Worm (Caenorhabditis elegans) whole organism, L2 larva: ENCODE results near the gene fbxl-3.

Source experiments
- C34F6.9 ChIP-seq: fragments of 150-350 bp; optimal IDR thresholded peaks from 2 replicates; lab custom pipeline; 2014; ENCODE audit warnings: missing biosample characterization, missing genetic modification characterization
- F13H6.1 ChIP-seq: sonication (generic microtip); optimal IDR thresholded peaks from 2 replicates; lab custom pipeline; 2016; ENCODE audit warnings: missing genetic modification characterization, missing compliant biosample characterization
- R02D3.7 ChIP-seq: fragments of 150-350 bp; optimal IDR thresholded peaks from 2 replicates; lab custom pipeline; 2014; ENCODE audit warnings: missing biosample characterization, missing genetic modification characterization
- Y55F3AM.14 ChIP-seq: fragments of 200-800 bp; sonication (Bioruptor generic); optimal IDR thresholded peaks from 2 replicates; lab custom pipeline; 2018; ENCODE audit warnings: mild to moderate bottlenecking, missing genetic modification characterization, missing compliant biosample characterization
- ZK546.5 ChIP-seq: sonication (generic microtip); optimal IDR thresholded peaks from 2 replicates; lab custom pipeline; 2017; ENCODE audit warnings: missing biosample characterization, missing genetic modification characterization
- alr-1 ChIP-seq: fragments of 150-350 bp; optimal IDR thresholded peaks from 2 replicates; lab custom pipeline; 2014; ENCODE audit warnings: missing biosample characterization, missing genetic modification characterization
- aly-2 ChIP-seq: fragments of 150-350 bp; optimal IDR thresholded peaks from 2 replicates; lab custom pipeline; 2014; ENCODE audit warnings: missing biosample characterization, missing genetic modification characterization
- ama-1 ChIP-seq: fragments of 150-350 bp; optimal IDR thresholded peaks from 2 replicates; lab custom pipeline; 2018; ENCODE audit warnings: inconsistent platforms
- blmp-1 ChIP-seq: sonication (generic microtip); optimal IDR thresholded peaks from 2 replicates; lab custom pipeline; 2017; ENCODE audit warnings: missing genetic modification characterization, mild to moderate bottlenecking, missing compliant biosample characterization, antibody characterized with exemption, moderate library complexity; ENCODE audit not compliant: insufficient read depth
- ceh-16 ChIP-seq: fragments of 150-350 bp; optimal IDR thresholded peaks from 2 replicates; lab custom pipeline; 2014; ENCODE audit warnings: missing biosample characterization, missing genetic modification characterization
- ceh-82 ChIP-seq: fragments of 150-350 bp; optimal IDR thresholded peaks from 2 replicates; lab custom pipeline; 2014; ENCODE audit warnings: missing biosample characterization, missing genetic modification characterization
- crh-2 ChIP-seq: sonication (generic microtip); optimal IDR thresholded peaks from 2 replicates; lab custom pipeline; 2017; ENCODE audit warnings: missing biosample characterization, missing genetic modification characterization
- dmd-4 ChIP-seq: sonication (generic microtip); optimal IDR thresholded peaks from 2 replicates; lab custom pipeline; 2017; ENCODE audit warnings: missing biosample characterization, missing genetic modification characterization
- egl-27 ChIP-seq: sonication (generic microtip); optimal IDR thresholded peaks from 3 replicates; lab custom pipeline; 2017; ENCODE audit warnings: missing biosample characterization, missing genetic modification reagents, missing genetic modification characterization
- elt-1 ChIP-seq: fragments of 150-350 bp; optimal IDR thresholded peaks from 2 replicates; lab custom pipeline; 2014; ENCODE audit warnings: missing biosample characterization, missing genetic modification characterization
- elt-3 ChIP-seq: sonication (generic microtip); optimal IDR thresholded peaks from 2 replicates; lab custom pipeline; 2017; ENCODE audit warnings: missing biosample characterization, missing genetic modification characterization
- fos-1 ChIP-seq: fragments of 150-350 bp; optimal IDR thresholded peaks from 2 replicates; lab custom pipeline; 2014; ENCODE audit warnings: missing biosample characterization, missing genetic modification characterization
- gmeb-1 ChIP-seq: fragments of 150-350 bp; optimal IDR thresholded peaks from 2 replicates; lab custom pipeline; 2014; ENCODE audit warnings: missing biosample characterization, missing genetic modification characterization
- lin-13 ChIP-seq: fragments of 150-350 bp; optimal IDR thresholded peaks from 2 replicates; lab custom pipeline; 2014; ENCODE audit warnings: missing biosample characterization, missing genetic modification reagents, missing genetic modification characterization
- lin-39 ChIP-seq: fragments of 150-350 bp; optimal IDR thresholded peaks from 2 replicates; lab custom pipeline; 2014; ENCODE audit warnings: missing biosample characterization, missing genetic modification reagents, missing genetic modification characterization
- lsy-2 ChIP-seq, 2 experiments: fragments of 150-350 bp in 1 of 2; sonication (generic microtip) in 1 of 2; optimal IDR thresholded peaks; 2 replicates each; lab custom pipeline; 2014 to 2017; ENCODE audit warnings: missing biosample characterization in 2 of 2, missing genetic modification characterization in 2 of 2
- mab-5 ChIP-seq: fragments of 150-350 bp; optimal IDR thresholded peaks from 2 replicates; lab custom pipeline; 2014; ENCODE audit warnings: missing biosample characterization, missing genetic modification characterization
- mbf-1 ChIP-seq: sonication (generic microtip); optimal IDR thresholded peaks from 2 replicates; lab custom pipeline; 2017; ENCODE audit warnings: missing biosample characterization, missing genetic modification characterization
- mdl-1 ChIP-seq, 2 experiments: fragments of 150-350 bp in 1 of 2; sonication (generic microtip) in 1 of 2; optimal IDR thresholded peaks; 2 replicates each; lab custom pipeline; 2017; ENCODE audit warnings: missing biosample characterization in 2 of 2, missing genetic modification characterization in 2 of 2
- nhr-10 ChIP-seq: sonication (generic microtip); optimal IDR thresholded peaks from 2 replicates; lab custom pipeline; 2017; ENCODE audit warnings: missing biosample characterization, missing genetic modification characterization
- nhr-11 ChIP-seq: fragments of 150-350 bp; optimal IDR thresholded peaks from 2 replicates; lab custom pipeline; 2014; ENCODE audit warnings: missing biosample characterization, missing genetic modification characterization
- nhr-12 ChIP-seq: fragments of 150-350 bp; optimal IDR thresholded peaks from 2 replicates; lab custom pipeline; 2014; ENCODE audit warnings: missing biosample characterization, missing genetic modification characterization
- nhr-129 ChIP-seq: fragments of 150-350 bp; optimal IDR thresholded peaks from 2 replicates; lab custom pipeline; 2014; ENCODE audit warnings: missing biosample characterization, missing genetic modification characterization
- nhr-21 ChIP-seq: fragments of 150-350 bp; optimal IDR thresholded peaks from 2 replicates; lab custom pipeline; 2014; ENCODE audit warnings: missing biosample characterization, missing genetic modification characterization
- nhr-23 ChIP-seq: fragments of 150-350 bp; optimal IDR thresholded peaks from 2 replicates; lab custom pipeline; 2014; ENCODE audit warnings: missing biosample characterization, missing genetic modification reagents, missing genetic modification characterization
- nhr-237 ChIP-seq: fragments of 150-350 bp; optimal IDR thresholded peaks from 2 replicates; lab custom pipeline; 2014; ENCODE audit warnings: missing biosample characterization, missing genetic modification characterization
- nhr-6 ChIP-seq: fragments of 150-350 bp; optimal IDR thresholded peaks from 2 replicates; lab custom pipeline; 2014; ENCODE audit warnings: missing biosample characterization, missing genetic modification characterization
- nhr-77 ChIP-seq: fragments of 150-350 bp; optimal IDR thresholded peaks from 2 replicates; lab custom pipeline; 2014; ENCODE audit warnings: missing biosample characterization, missing genetic modification characterization
- peb-1 ChIP-seq: fragments of 150-350 bp; optimal IDR thresholded peaks from 2 replicates; lab custom pipeline; 2014; ENCODE audit warnings: missing biosample characterization, missing genetic modification characterization
- sem-4 ChIP-seq: fragments of 150-350 bp; optimal IDR thresholded peaks from 2 replicates; lab custom pipeline; 2014; ENCODE audit warnings: missing biosample characterization, missing genetic modification reagents, missing genetic modification characterization
- skn-1 ChIP-seq: sonication (generic microtip); optimal IDR thresholded peaks from 2 replicates; lab custom pipeline; 2017; ENCODE audit warnings: missing biosample characterization, missing genetic modification characterization
- sma-9 ChIP-seq, 2 experiments: fragments of 150-350 bp in 1 of 2; sonication (generic microtip) in 1 of 2; optimal IDR thresholded peaks; 2 replicates each; lab custom pipeline; 2014 to 2016; ENCODE audit warnings: missing genetic modification characterization in 2 of 2, mild to moderate bottlenecking in 1 of 2, missing biosample characterization in 1 of 2, missing compliant biosample characterization in 1 of 2, missing genetic modification reagents in 1 of 2, moderate library complexity in 1 of 2
- snpc-4 ChIP-seq: fragments of 150-350 bp; optimal IDR thresholded peaks from 2 replicates; lab custom pipeline; 2014; ENCODE audit warnings: missing biosample characterization, missing genetic modification characterization
- unc-39 ChIP-seq: fragments of 150-350 bp; optimal IDR thresholded peaks from 2 replicates; lab custom pipeline; 2014; ENCODE audit warnings: missing biosample characterization, missing genetic modification characterization
- unc-55 ChIP-seq: fragments of 150-350 bp; sonication (generic microtip); optimal IDR thresholded peaks from 3 replicates; lab custom pipeline; 2014; ENCODE audit warnings: missing biosample characterization, missing genetic modification reagents, missing genetic modification characterization
- unc-62 ChIP-seq: fragments of 150-350 bp; optimal IDR thresholded peaks from 2 replicates; lab custom pipeline; 2014; ENCODE audit warnings: missing biosample characterization, missing genetic modification reagents, missing genetic modification characterization
- ztf-11 ChIP-seq: sonication (generic microtip); optimal IDR thresholded peaks from 2 replicates; lab custom pipeline; 2017; ENCODE audit warnings: missing biosample characterization, missing genetic modification characterization
- ztf-4 ChIP-seq: fragments of 150-350 bp; optimal IDR thresholded peaks from 2 replicates; lab custom pipeline; 2014; ENCODE audit warnings: missing biosample characterization, missing genetic modification characterization

Gene fbxl-3

DNA sequence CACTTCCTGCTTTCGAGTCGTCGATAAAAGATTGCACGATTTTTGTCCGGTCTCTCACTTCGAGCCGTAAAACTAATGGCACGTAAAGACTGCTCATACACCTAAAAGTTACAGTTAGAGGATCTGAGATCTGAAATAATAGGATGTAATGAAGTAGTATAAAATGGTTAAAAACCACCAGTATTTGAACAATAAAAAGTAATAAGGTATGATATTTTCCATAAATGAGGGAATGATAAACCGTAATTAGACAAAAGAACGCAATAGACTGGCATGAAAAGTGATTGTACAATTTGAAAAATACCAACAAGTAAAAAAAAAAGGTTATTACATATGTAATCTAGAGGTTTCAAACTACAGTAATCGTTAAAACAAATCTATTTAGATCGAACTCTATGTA is 5.6 kb downstream of the fbxl-3 start, which contains the start of gene brap-2:
Gene brap-2 (minus strand): TSS at position 101 of the 400 bp plus-strand sequence.
- TF ChIP-seq R02D3.7 (tag; lab: Kevin White, UChicago), result no peak
- TF ChIP-seq mdl-1 (tag; optimal IDR thresholded peaks at IDR 0.05; lab: Kevin White, UChicago), result no peak
- TF ChIP-seq dmd-4 (tag; lab: Kevin White, UChicago), result no peak
- TF ChIP-seq nhr-12 (tag; lab: Kevin White, UChicago), result no peak
- no peak for TF ChIP-seq lin-13 (GFP tag; lab: Kevin White, UChicago)
- no peak for TF ChIP-seq snpc-4 (tag; lab: Kevin White, UChicago)
- TF ChIP-seq ZK546.5 (tag; lab: Kevin White, UChicago), result no peak
- no peak for TF ChIP-seq nhr-21 (tag; lab: Kevin White, UChicago)
- no peak for TF ChIP-seq ceh-16 (tag; lab: Kevin White, UChicago)
- TF ChIP-seq egl-27 (tag; lab: Kevin White, UChicago), result no peak
- no peak for TF ChIP-seq peb-1 (tag; lab: Kevin White, UChicago)
- TF ChIP-seq aly-2 (tag; lab: Kevin White, UChicago), result no peak
- no peak for TF ChIP-seq unc-39 (tag; lab: Kevin White, UChicago)
- no peak for TF ChIP-seq sem-4 (tag; lab: Kevin White, UChicago)
- no peak for TF ChIP-seq fos-1
- no peak for TF ChIP-seq skn-1 (tag; lab: Kevin White, UChicago)
- TF ChIP-seq unc-62 (GFP tag; lab: Kevin White, UChicago), result no peak
- no peak for TF ChIP-seq sma-9 (GFP tag; optimal IDR thresholded peaks at IDR 0.05; lab: Kevin White, UChicago)
- no peak for TF ChIP-seq sma-9 (tag; optimal IDR thresholded peaks at IDR 0.05; lab: Kevin White, UChicago)
- no peak for TF ChIP-seq nhr-6 (tag; lab: Kevin White, UChicago)

DNA sequence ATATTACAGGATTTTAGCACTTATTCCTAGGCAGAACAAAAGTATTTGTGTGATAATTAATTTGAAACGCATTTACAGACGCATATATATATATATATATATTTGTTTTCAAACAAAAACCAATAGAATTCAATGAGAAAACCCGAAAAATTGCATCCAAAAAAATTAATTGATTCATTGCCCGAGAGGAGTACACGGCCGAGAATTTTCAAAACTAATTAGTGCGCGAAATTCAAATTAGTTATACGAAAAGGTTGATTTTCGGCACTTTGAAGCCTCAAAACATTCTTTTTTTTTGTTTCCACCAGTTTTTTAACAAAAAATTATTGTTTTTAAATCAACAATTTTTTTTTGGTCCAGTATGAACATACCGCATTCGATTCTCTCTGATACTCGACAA is 7.3 kb downstream of the fbxl-3 start:
- no peak for TF ChIP-seq nhr-21 (tag; lab: Kevin White, UChicago)
- no peak for TF ChIP-seq nhr-129 (tag; lab: Kevin White, UChicago)
- no peak for TF ChIP-seq mdl-1 (tag; optimal IDR thresholded peaks at IDR 0.05; lab: Kevin White, UChicago)
- TF ChIP-seq lsy-2 (tag; optimal IDR thresholded peaks at IDR 0.05; lab: Kevin White, UChicago), result no peak
- TF ChIP-seq mab-5 (tag; lab: Kevin White, UChicago), result no peak
- TF ChIP-seq unc-62 (GFP tag; lab: Kevin White, UChicago), result no peak
- no peak for TF ChIP-seq dmd-4 (tag; lab: Kevin White, UChicago)
- no peak for TF ChIP-seq nhr-237 (tag; lab: Kevin White, UChicago)
- TF ChIP-seq sem-4 (tag; lab: Kevin White, UChicago), result no peak
- TF ChIP-seq ama-1 (lab: Kevin White, UChicago), result no peak
- TF ChIP-seq elt-3 (tag; lab: Kevin White, UChicago), result no peak
- no peak for TF ChIP-seq ceh-16 (tag; lab: Kevin White, UChicago)
- TF ChIP-seq fos-1, result no peak

DNA sequence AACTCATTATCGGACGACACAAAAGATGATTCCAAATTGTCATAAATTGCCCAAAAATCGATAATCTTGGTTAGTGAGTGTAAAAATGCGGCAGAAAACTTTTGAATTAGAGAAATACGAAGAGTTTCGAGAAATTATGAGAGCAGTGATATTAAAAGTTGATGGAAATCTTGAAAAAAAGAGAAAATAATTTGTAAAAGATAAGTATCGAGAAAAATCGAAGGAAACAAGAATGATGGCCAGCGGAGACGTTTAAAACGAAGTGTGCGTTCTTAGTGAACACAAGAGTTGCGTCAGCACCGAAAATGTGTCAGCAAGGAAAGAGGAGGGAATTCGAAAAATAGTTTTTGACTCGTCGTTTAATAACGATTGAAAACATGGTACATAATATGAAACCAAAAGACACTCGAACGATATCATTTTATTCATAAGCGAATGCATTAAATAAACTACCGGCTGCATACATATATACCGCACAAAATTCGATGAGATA is 8.8 kb downstream of the fbxl-3 start, which contains the start of gene ndx-6:
Gene ndx-6 (minus strand): TSS at position 51 of the 493 bp plus-strand sequence.
- TF ChIP-seq aly-2 (tag; lab: Kevin White, UChicago) (no peak), skn-1 (tag; lab: Kevin White, UChicago) (peak; percentile 37), peb-1 (tag; lab: Kevin White, UChicago) (no peak), unc-39 (tag; lab: Kevin White, UChicago) (no peak), nhr-129 (tag; lab: Kevin White, UChicago) (peak; percentile 92), nhr-10 (tag; lab: Kevin White, UChicago) (no peak), elt-1 (tag; lab: Kevin White, UChicago) (no peak), crh-2 (tag; lab: Kevin White, UChicago) (peak; percentile 90), sma-9 (GFP tag; optimal IDR thresholded peaks at IDR 0.05; lab: Kevin White, UChicago) (peak; percentile 87), sma-9 (tag; optimal IDR thresholded peaks at IDR 0.05; lab: Kevin White, UChicago) (no peak), sem-4 (tag; lab: Kevin White, UChicago) (peak; percentile 60), dmd-4 (tag; lab: Kevin White, UChicago) (no peak), lin-13 (GFP tag; lab: Kevin White, UChicago) (peak; percentile 83), snpc-4 (tag; lab: Kevin White, UChicago) (peak; percentile 80), mab-5 (tag; lab: Kevin White, UChicago) (peak; percentile 84), lsy-2 (tag; optimal IDR thresholded peaks at IDR 0.05; lab: Kevin White, UChicago) (peak; percentile 79 to 93), nhr-237 (tag; lab: Kevin White, UChicago) (no peak), Y55F3AM.14 (GFP tag; lab: Kevin White, UChicago) (no peak), elt-3 (tag; lab: Kevin White, UChicago) (no peak), nhr-23 (no peak), egl-27 (tag; lab: Kevin White, UChicago) (peak; percentile 36), nhr-21 (tag; lab: Kevin White, UChicago) (peak; percentile 70), ZK546.5 (tag; lab: Kevin White, UChicago) (no peak), ztf-4 (tag; lab: Kevin White, UChicago) (peak; percentile 73), mbf-1 (tag; lab: Kevin White, UChicago) (no peak), ceh-16 (tag; lab: Kevin White, UChicago) (peak; percentile 68), ama-1 (lab: Kevin White, UChicago) (peak; percentile 62), lin-39 (tag; lab: Kevin White, UChicago) (no peak), C34F6.9 (tag; lab: Kevin White, UChicago) (peak; percentile 88), alr-1 (tag; lab: Kevin White, UChicago) (no peak), nhr-77 (tag; lab: Kevin White, UChicago) (peak; percentile 74), unc-62 (GFP tag; lab: Kevin White, UChicago) (no peak), ceh-82 (tag; lab: Kevin White, UChicago) (no peak), blmp-1 (tag; lab: Kevin White, UChicago) (peak; percentile 56), ztf-11 (tag; lab: Kevin White, UChicago) (no peak), R02D3.7 (tag; lab: Kevin White, UChicago) (peak; percentile 40), nhr-11 (no peak), gmeb-1 (tag; lab: Kevin White, UChicago) (peak; percentile 98), mdl-1 (tag; optimal IDR thresholded peaks at IDR 0.05; lab: Kevin White, UChicago) (no peak), F13H6.1 (peak; percentile 81), fos-1 (peak; percentile 85), unc-55 (GFP tag; lab: Kevin White, UChicago) (peak; percentile 95), nhr-12 (tag; lab: Kevin White, UChicago) (no peak), nhr-6 (tag; lab: Kevin White, UChicago) (peak; percentile 79)
